Worm (Caenorhabditis elegans) whole organism, young adult: ENCODE data around the gene Y54G2A.7.

Source experiments
- F37B4.10 ChIP-seq: fragments of 200-800 bp; sonication (Bioruptor generic); IDR thresholded peaks from 2 replicates; pipeline ENCODE4 v1.3.6; 2022; ENCODE audit warnings: missing genetic modification characterization, missing compliant biosample characterization
- akir-1 ChIP-seq: fragments of 200-800 bp; sonication (Bioruptor generic); optimal IDR thresholded peaks from 2 replicates; lab custom pipeline; 2018; ENCODE audit warnings: mild to moderate bottlenecking, missing genetic modification characterization, moderate library complexity, missing compliant biosample characterization

ce11 chrIV:2820408-2820807, 18.0 kb upstream of the Y54G2A.7 start, which contains the start of gene Y54G2A.37:
- TF ChIP-seq akir-1 (GFP tag; lab: Kevin White, UChicago), result no peak
- TF ChIP-seq F37B4.10 (GFP tag; lab: Robert Waterston, UW), result no peak
